Worm (Caenorhabditis elegans) whole organism, young adult: ENCODE data around the gene oops-1.

Source experiments
- F55B11.4 ChIP-seq: sonication (generic microtip); optimal IDR thresholded peaks from 2 replicates; lab custom pipeline; 2016; ENCODE audit warnings: missing compliant biosample characterization, missing genetic modification characterization, borderline replicate concordance; ENCODE audit not compliant: insufficient read depth
- T07F8.4 ChIP-seq: sonication (generic microtip); optimal IDR thresholded peaks from 2 replicates; lab custom pipeline; 2016; ENCODE audit warnings: mild to moderate bottlenecking, missing genetic modification characterization, moderate library complexity, missing compliant biosample characterization
- ama-1 ChIP-seq, 3 experiments: fragments of 150-350 bp in 1 of 3; sonication (generic microtip) in 2 of 3; optimal IDR thresholded peaks; 2 replicates each; lab custom pipeline; 2014 to 2018; ENCODE audit warnings: missing biosample characterization in 2 of 3, missing genetic modification characterization in 2 of 3, missing genetic modification reagents in 2 of 3
- attf-5 ChIP-seq: fragments of 200-800 bp; sonication (Bioruptor generic); optimal IDR thresholded peaks from 2 replicates; lab custom pipeline; 2018; ENCODE audit warnings: mild to moderate bottlenecking, missing genetic modification characterization, missing compliant biosample characterization
- cebp-1 ChIP-seq, 2 experiments: fragments of 200-800 bp in 1 of 2; sonication (Bioruptor generic) in 1 of 2; sonication (generic microtip) in 1 of 2; IDR thresholded peaks in 1 of 2; optimal IDR thresholded peaks in 1 of 2; 2 replicates each; pipeline versions ENCODE4 v1.3.6 to Lab custom; 2017 to 2022; ENCODE audit warnings: missing compliant biosample characterization in 2 of 2, missing genetic modification characterization in 2 of 2, mild to moderate bottlenecking in 1 of 2, missing genetic modification reagents in 1 of 2, moderate library complexity in 1 of 2
- dpff-1 ChIP-seq: sonication (generic microtip); optimal IDR thresholded peaks from 2 replicates; lab custom pipeline; 2017; ENCODE audit warnings: mild to moderate bottlenecking, missing genetic modification characterization, missing compliant biosample characterization
- lin-35 ChIP-seq, 3 experiments: fragments of 150-350 bp in 2 of 3; sonication (generic microtip) in 1 of 3; optimal IDR thresholded peaks; 2 replicates each; lab custom pipeline; 2014 to 2018; ENCODE audit warnings: missing biosample characterization in 3 of 3, missing genetic modification characterization in 3 of 3, missing genetic modification reagents in 3 of 3
- lin-54 ChIP-seq: fragments of 200-800 bp; sonication (Bioruptor generic); optimal IDR thresholded peaks from 2 replicates; lab custom pipeline; 2018; ENCODE audit warnings: mild to moderate bottlenecking, missing genetic modification characterization, missing compliant biosample characterization
- madf-8 ChIP-seq: fragments of 200-800 bp; sonication (Bioruptor generic); conservative IDR thresholded peaks from 2 replicates; pipeline ENCODE4 v1.3.6; 2022; ENCODE audit warnings: missing genetic modification reagents, missing genetic modification characterization, missing compliant biosample characterization
- pha-4 ChIP-seq: fragments of 150-350 bp; sonication (generic microtip); optimal IDR thresholded peaks from 2 replicates; lab custom pipeline; 2014; ENCODE audit warnings: missing biosample characterization, missing genetic modification reagents, missing genetic modification characterization

- TF ChIP-seq cebp-1 (GFP tag; IDR thresholded peaks at IDR 0.05; lab: Robert Waterston, UW) (no peak), cebp-1 (tag; optimal IDR thresholded peaks at IDR 0.05; lab: Kevin White, UChicago) (no peak), pha-4 (no peak), dpff-1 (tag; lab: Kevin White, UChicago) (no peak), madf-8 (GFP tag; lab: Robert Waterston, UW) (no peak), F55B11.4 (tag; lab: Kevin White, UChicago) (no peak), attf-5 (GFP tag; lab: Kevin White, UChicago) (no peak), ama-1 (optimal IDR thresholded peaks at IDR 0.05; lab: Kevin White, UChicago) (no peak), ama-1 (GFP tag; optimal IDR thresholded peaks at IDR 0.05; lab: Kevin White, UChicago) (no peak), T07F8.4 (tag; lab: Kevin White, UChicago) (no peak), lin-54 (GFP tag; lab: Kevin White, UChicago) (no peak), lin-35 (GFP tag; optimal IDR thresholded peaks at IDR 0.05; lab: Kevin White, UChicago) (no peak)
These were observed 7.6 kb downstream of the oops-1 start for ce11 chrIV:5806348-5806747.
